Fruit fly (Drosophila melanogaster) whole organism, embryonic: ENCODE results near the gene WASp.

Experiments
- B-H2 ChIP-seq: fragments of 200-800 bp; sonication (Bioruptor generic); optimal IDR thresholded peaks from 2 replicates; lab custom pipeline; 2018; ENCODE audit warnings: missing biosample characterization, mild to moderate bottlenecking, missing genetic modification characterization
- BEAF-32 ChIP-seq: fragments of 200-800 bp; sonication (Bioruptor generic); optimal IDR thresholded peaks from 3 replicates; lab custom pipeline; 2017; ENCODE audit warnings: missing biosample characterization, missing genetic modification characterization, mild to moderate bottlenecking, moderate library complexity, missing genetic modification reagents
- CG10209 ChIP-seq: fragments of 200-800 bp; sonication (Bioruptor generic); optimal IDR thresholded peaks from 3 replicates; lab custom pipeline; 2017; ENCODE audit warnings: missing biosample characterization, mild to moderate bottlenecking, missing genetic modification characterization, missing genetic modification reagents
- CG10366 ChIP-seq: fragments of 200-800 bp; sonication (Bioruptor generic); IDR thresholded peaks from 2 replicates; pipeline ENCODE4 v1.3.6; 2022; ENCODE audit warnings: missing biosample characterization, missing genetic modification characterization
- CG10543 ChIP-seq: fragments of 200-800 bp; sonication (Bioruptor generic); optimal IDR thresholded peaks from 3 replicates; lab custom pipeline; 2017; ENCODE audit warnings: missing biosample characterization, mild to moderate bottlenecking, missing genetic modification characterization, moderate library complexity
- CG10654 ChIP-seq: fragments of 200-800 bp; sonication (Bioruptor generic); optimal IDR thresholded peaks from 2 replicates; lab custom pipeline; 2016; ENCODE audit warnings: missing biosample characterization, missing genetic modification characterization
- CG11560 ChIP-seq: fragments of 200-800 bp; sonication (Bioruptor generic); IDR thresholded peaks from 3 replicates; pipeline ENCODE4 v1.3.6; 2022; ENCODE audit warnings: missing biosample characterization, missing genetic modification characterization
- CG12769 ChIP-seq: fragments of 200-800 bp; sonication (Bioruptor generic); optimal IDR thresholded peaks from 2 replicates; lab custom pipeline; 2019; ENCODE audit warnings: missing biosample characterization, mild to moderate bottlenecking, missing genetic modification characterization, moderate library complexity
- CG13123 ChIP-seq: fragments of 200-800 bp; sonication (Bioruptor generic); optimal IDR thresholded peaks from 2 replicates; lab custom pipeline; 2016; ENCODE audit warnings: missing biosample characterization, missing genetic modification characterization
- CG14014 ChIP-seq: fragments of 200-800 bp; sonication (Bioruptor generic); IDR thresholded peaks from 2 replicates; pipeline ENCODE4 v1.3.6; 2022; ENCODE audit warnings: missing biosample characterization, missing genetic modification characterization
- CG16863 ChIP-seq: fragments of 200-800 bp; sonication (Bioruptor generic); optimal IDR thresholded peaks from 3 replicates; lab custom pipeline; 2016; ENCODE audit warnings: missing biosample characterization, missing genetic modification characterization
- CG18476 ChIP-seq: fragments of 200-800 bp; sonication (Bioruptor generic); optimal IDR thresholded peaks from 2 replicates; lab custom pipeline; 2016; ENCODE audit warnings: missing biosample characterization, mild to moderate bottlenecking, missing genetic modification characterization
- CG30431 ChIP-seq: fragments of 200-800 bp; sonication (Bioruptor generic); optimal IDR thresholded peaks from 2 replicates; lab custom pipeline; 2017; ENCODE audit warnings: missing biosample characterization, missing genetic modification characterization
- CG3407 ChIP-seq: fragments of 200-800 bp; sonication (Bioruptor generic); optimal IDR thresholded peaks from 2 replicates; lab custom pipeline; 2018; ENCODE audit warnings: missing biosample characterization, mild to moderate bottlenecking, missing genetic modification characterization
- CG3847 ChIP-seq: fragments of 200-800 bp; sonication (Bioruptor generic); IDR thresholded peaks from 2 replicates; pipeline ENCODE4 v1.3.6; 2022; ENCODE audit warnings: missing biosample characterization, missing genetic modification characterization
- CG4328 ChIP-seq: fragments of 200-800 bp; sonication (Bioruptor generic); optimal IDR thresholded peaks from 3 replicates; lab custom pipeline; 2017; ENCODE audit warnings: missing biosample characterization, missing genetic modification reagents, missing genetic modification characterization
- CG6272 ChIP-seq: fragments of 200-800 bp; sonication (Bioruptor generic); IDR thresholded peaks from 2 replicates; pipeline ENCODE4 v1.3.6; 2022; ENCODE audit warnings: missing biosample characterization, missing genetic modification characterization
- CG8944 ChIP-seq: fragments of 200-800 bp; sonication (Bioruptor generic); optimal IDR thresholded peaks from 3 replicates; lab custom pipeline; 2016; ENCODE audit warnings: missing biosample characterization, missing genetic modification characterization
- CG9727 ChIP-seq: fragments of 200-800 bp; sonication (Bioruptor generic); optimal IDR thresholded peaks from 3 replicates; lab custom pipeline; 2017; ENCODE audit warnings: missing biosample characterization, mild to moderate bottlenecking, missing genetic modification characterization
- Camta ChIP-seq: fragments of 200-800 bp; sonication (Bioruptor generic); optimal IDR thresholded peaks from 2 replicates; lab custom pipeline; 2016; ENCODE audit warnings: missing biosample characterization, missing genetic modification characterization
- Deaf1 ChIP-seq: fragments of 200-800 bp; optimal IDR thresholded peaks from 3 replicates; lab custom pipeline; 2019; ENCODE audit warnings: missing biosample characterization, mild to moderate bottlenecking, missing genetic modification characterization, moderate library complexity
- Neu2 ChIP-seq: fragments of 200-800 bp; sonication (Bioruptor generic); optimal IDR thresholded peaks from 3 replicates; lab custom pipeline; 2016; ENCODE audit warnings: missing biosample characterization, missing genetic modification characterization, borderline replicate concordance
- Nf-YB ChIP-seq: fragments of 200-800 bp; sonication (Bioruptor generic); optimal IDR thresholded peaks from 3 replicates; lab custom pipeline; 2019; ENCODE audit warnings: missing biosample characterization, mild to moderate bottlenecking, missing genetic modification characterization, moderate library complexity
- Oli ChIP-seq: fragments of 200-800 bp; sonication (Bioruptor generic); optimal IDR thresholded peaks from 2 replicates; lab custom pipeline; 2018; ENCODE audit warnings: missing biosample characterization, mild to moderate bottlenecking, missing genetic modification characterization, moderate library complexity
- Poxn ChIP-seq: fragments of 200-800 bp; sonication (Bioruptor generic); IDR thresholded peaks from 2 replicates; pipeline ENCODE4 v1.3.6; 2022; ENCODE audit warnings: missing biosample characterization, missing genetic modification characterization
- Scr ChIP-seq: fragments of 200-800 bp; sonication (Bioruptor generic); IDR thresholded peaks from 2 replicates; pipeline ENCODE4 v1.3.6; 2022; ENCODE audit warnings: missing biosample characterization, missing genetic modification characterization; ENCODE audit not compliant: partially characterized antibody
- Spps ChIP-seq: fragments of 200-800 bp; sonication (Bioruptor generic); optimal IDR thresholded peaks from 2 replicates; lab custom pipeline; 2018; ENCODE audit warnings: missing biosample characterization, mild to moderate bottlenecking, missing genetic modification characterization
- Xrp1 ChIP-seq: fragments of 200-800 bp; sonication (Bioruptor generic); IDR thresholded peaks from 2 replicates; pipeline ENCODE4 v1.3.6; 2022; ENCODE audit warnings: missing biosample characterization, missing genetic modification characterization
- az2 ChIP-seq: fragments of 200-800 bp; sonication (Bioruptor generic); optimal IDR thresholded peaks from 3 replicates; lab custom pipeline; 2016; ENCODE audit warnings: missing biosample characterization, missing genetic modification characterization
- dmrt11E ChIP-seq: fragments of 200-800 bp; sonication (Bioruptor generic); optimal IDR thresholded peaks from 3 replicates; lab custom pipeline; 2018; ENCODE audit warnings: missing biosample characterization, mild to moderate bottlenecking, missing genetic modification characterization, moderate library complexity
- ems ChIP-seq: fragments of 200-800 bp; sonication (Bioruptor generic); optimal IDR thresholded peaks from 3 replicates; lab custom pipeline; 2016; ENCODE audit warnings: missing biosample characterization, missing genetic modification characterization
- exex ChIP-seq: fragments of 200-800 bp; sonication (Bioruptor generic); optimal IDR thresholded peaks from 4 replicates; lab custom pipeline; 2018; ENCODE audit warnings: missing biosample characterization, mild to moderate bottlenecking, missing genetic modification characterization, moderate library complexity
- gfzf ChIP-seq: fragments of 200-800 bp; sonication (Bioruptor generic); optimal IDR thresholded peaks from 2 replicates; lab custom pipeline; 2016; ENCODE audit warnings: missing biosample characterization, mild to moderate bottlenecking, missing genetic modification characterization, moderate library complexity
- grn ChIP-seq: fragments of 200-800 bp; sonication (Bioruptor generic); optimal IDR thresholded peaks from 3 replicates; lab custom pipeline; 2017; ENCODE audit warnings: missing biosample characterization, missing genetic modification characterization
- inv ChIP-seq: fragments of 200-800 bp; sonication (Bioruptor generic); IDR thresholded peaks from 2 replicates; pipeline ENCODE4 v1.3.6; 2022; ENCODE audit warnings: missing biosample characterization, missing genetic modification characterization; ENCODE audit not compliant: partially characterized antibody
- lilli ChIP-seq: fragments of 200-800 bp; sonication (Bioruptor generic); optimal IDR thresholded peaks from 3 replicates; lab custom pipeline; 2016; ENCODE audit warnings: missing biosample characterization, missing genetic modification characterization
- pb ChIP-seq: fragments of 200-800 bp; sonication (Bioruptor generic); optimal IDR thresholded peaks from 3 replicates; lab custom pipeline; 2016; ENCODE audit warnings: missing biosample characterization, missing genetic modification characterization
- prd ChIP-seq, 3 experiments: fragments of >200 bp in 2 of 3; fragments of 200-800 bp in 1 of 3; sonication (Bioruptor generic) in 1 of 3; optimal IDR thresholded peaks in 2 of 3; IDR thresholded peaks in 1 of 3; 2 replicates in 2 of 3; 3 replicates in 1 of 3; pipeline versions ENCODE4 v1.3.6 to Lab custom; 2017 to 2022; ENCODE audit warnings: missing biosample characterization in 1 of 3, missing genetic modification characterization in 1 of 3
- schlank ChIP-seq: fragments of 200-800 bp; sonication (Bioruptor generic); optimal IDR thresholded peaks from 2 replicates; lab custom pipeline; 2018; ENCODE audit warnings: missing biosample characterization, mild to moderate bottlenecking, missing genetic modification characterization
- sens ChIP-seq: fragments of 200-800 bp; sonication (Bioruptor generic); peaks from one replicate; lab custom pipeline; 2016; ENCODE audit warnings: missing biosample characterization, missing genetic modification characterization
- sens-2 ChIP-seq: fragments of 200-800 bp; sonication (Bioruptor generic); IDR thresholded peaks from 2 replicates; pipeline ENCODE4 v1.3.6; 2022; ENCODE audit warnings: missing biosample characterization, missing genetic modification characterization
- slbo ChIP-seq: fragments of 200-800 bp; sonication (Bioruptor generic); IDR thresholded peaks from 2 replicates; pipeline ENCODE4 v1.3.6; 2022; ENCODE audit warnings: missing biosample characterization, missing genetic modification characterization
- sob ChIP-seq: fragments of 200-800 bp; sonication (Bioruptor generic); IDR thresholded peaks from 2 replicates; pipeline ENCODE4 v1.3.6; 2022; ENCODE audit warnings: missing biosample characterization, missing genetic modification characterization
- stc ChIP-seq: fragments of 200-800 bp; sonication (Bioruptor generic); IDR thresholded peaks from 2 replicates; pipeline ENCODE4 v1.3.6; 2022; ENCODE audit warnings: missing biosample characterization, missing genetic modification characterization
- toy ChIP-seq: fragments of 200-800 bp; sonication (Bioruptor generic); IDR thresholded peaks from 2 replicates; pipeline ENCODE4 v1.3.6; 2022; ENCODE audit warnings: missing biosample characterization, missing genetic modification characterization
- wor ChIP-seq: fragments of 200-800 bp; sonication (Bioruptor generic); IDR thresholded peaks from 2 replicates; pipeline ENCODE4 v1.3.6; 2022; ENCODE audit warnings: missing biosample characterization, missing genetic modification characterization
- z ChIP-seq: fragments of 200-800 bp; sonication (Bioruptor generic); IDR thresholded peaks from 3 replicates; pipeline ENCODE4 v1.3.6; 2022; ENCODE audit warnings: missing biosample characterization, missing genetic modification characterization
- zen ChIP-seq: fragments of 200-800 bp; sonication (Bioruptor generic); optimal IDR thresholded peaks from 3 replicates; lab custom pipeline; 2018; ENCODE audit warnings: missing biosample characterization, mild to moderate bottlenecking, missing genetic modification characterization, moderate library complexity

The WASp gene

DNA sequence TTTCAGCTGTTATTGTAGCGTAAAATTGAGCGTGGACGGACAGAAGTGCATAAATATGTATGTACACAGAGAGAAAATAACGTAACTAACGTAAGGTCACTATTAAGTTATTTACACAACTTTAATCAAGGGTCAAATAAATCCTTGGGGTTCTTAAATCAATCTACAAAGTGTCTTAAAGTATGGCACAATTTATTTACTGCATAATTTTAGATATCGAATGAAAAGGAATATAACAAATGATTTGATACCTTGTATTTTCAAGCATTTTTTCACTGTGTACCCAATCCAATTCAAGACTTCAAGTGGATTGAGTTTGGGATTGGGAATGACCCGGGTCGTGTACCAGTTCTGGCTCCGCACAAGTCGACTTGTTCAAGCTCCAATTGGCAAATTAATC, 10.1 kb upstream of the WASp start:
- TF ChIP-seq CG13123 (GFP tag; lab: Kevin White, UChicago) (no peak), dmrt11E (tag; lab: Kevin White, UChicago) (peak; percentile 7), sens (peak; percentile 45), ems (no peak), Xrp1 (GFP tag; lab: Robert Waterston, UW) (0 out of 2 replicates have a peak, but pooled peaks have one; percentile 15)

dm6 chr3R:28840620-28841019, 8.8 kb upstream of the WASp start:
- TF ChIP-seq CG10654 (GFP tag; lab: Kevin White, UChicago) (no peak), gfzf (GFP tag; lab: Kevin White, UChicago) (no peak), CG30431 (no peak), stc (no peak), CG9727 (GFP tag; lab: Kevin White, UChicago) (no peak), az2 (GFP tag; lab: Kevin White, UChicago) (no peak), exex (tag; lab: Kevin White, UChicago) (no peak), wor (GFP tag; lab: Robert Waterston, UW) (no peak), toy (GFP tag; lab: Robert Waterston, UW) (no peak), CG10543 (no peak), CG3407 (GFP tag; lab: Kevin White, UChicago) (no peak)

dm6 chr3R:28831172-28831571, 652 bp downstream of the WASp start:
- peak; percentile 49 for TF ChIP-seq Deaf1 (tag; lab: Kevin White, UChicago)
- no peak for TF ChIP-seq zen (tag; lab: Kevin White, UChicago)
- TF ChIP-seq inv = 0 out of 2 replicates have a peak, but pooled peaks have one; percentile 15
- TF ChIP-seq CG8944 (GFP tag; lab: Kevin White, UChicago) = no peak
- no peak for TF ChIP-seq CG4328 (GFP tag; lab: Kevin White, UChicago)
- TF ChIP-seq Oli (tag; lab: Kevin White, UChicago) = no peak
- no peak for TF ChIP-seq dmrt11E (tag; lab: Kevin White, UChicago)
- no peak for TF ChIP-seq BEAF-32 (GFP tag; lab: Kevin White, UChicago)
- TF ChIP-seq lilli = no peak
- TF ChIP-seq Nf-YB (GFP tag; lab: Kevin White, UChicago) = no peak
- no peak for TF ChIP-seq CG10366 (GFP tag; lab: Robert Waterston, UW)
- TF ChIP-seq CG6272 (GFP tag; lab: Robert Waterston, UW) = no peak
- no peak for TF ChIP-seq CG14014 (GFP tag; lab: Robert Waterston, UW)
- peak; percentile 26 for TF ChIP-seq CG12769 (tag; lab: Kevin White, UChicago)
- TF ChIP-seq Neu2 (GFP tag; lab: Kevin White, UChicago) = no peak
- TF ChIP-seq CG11560 (tag; lab: Robert Waterston, UW) = no peak
- TF ChIP-seq ems = no peak
- no peak for TF ChIP-seq Spps (tag; lab: Kevin White, UChicago)
- TF ChIP-seq CG16863 (GFP tag; lab: Kevin White, UChicago) = no peak
- 0 out of 2 replicates have a peak, but pooled peaks have one; percentile 4 for TF ChIP-seq CG3847
- TF ChIP-seq sens-2 (GFP tag; lab: Robert Waterston, UW) = peak; percentile 40; the same call in 1 of the 2 replicates
- peak; percentile 63 for TF ChIP-seq slbo (GFP tag; lab: Robert Waterston, UW)
- no peak for TF ChIP-seq Camta (GFP tag; lab: Kevin White, UChicago)
- TF ChIP-seq grn = no peak
- TF ChIP-seq prd (optimal IDR thresholded peaks at IDR 0.05; lab: Kevin White, UChicago) = no peak
- TF ChIP-seq prd (GFP tag; IDR thresholded peaks at IDR 0.05; lab: Robert Waterston, UW) = no peak
- TF ChIP-seq B-H2 (GFP tag; lab: Kevin White, UChicago) = no peak
- TF ChIP-seq CG10209 (GFP tag; lab: Kevin White, UChicago) = no peak
- no peak for TF ChIP-seq Scr (GFP tag; lab: Robert Waterston, UW)
- TF ChIP-seq pb (GFP tag; lab: Kevin White, UChicago) = no peak
- no peak for TF ChIP-seq Poxn
- no peak for TF ChIP-seq CG18476 (GFP tag; lab: Kevin White, UChicago)
- TF ChIP-seq sob = peak; percentile 47; the same call in 1 of the 2 replicates
- no peak for TF ChIP-seq schlank
- TF ChIP-seq z (GFP tag; lab: Robert Waterston, UW) = no peak
